In genomic region chr3L:15275469-15276153, dm6 we compare ENCODE assay signal across 4 fruit fly cellular contexts.
A peak's percentile ranks its signal among the peaks of the same experiment; 100 is the strongest.
TF ChIP-seq lines count a peak whose summit lies in the region.

No protein-coding gene starts in this region.

- no peak for TF ChIP-seq CTCF in whole organism, embryonic (GFP tag; optimal IDR thresholded peaks at IDR 0.05; lab: Kevin White, UChicago)

TF ChIP-seq in whole organism, embryonic, 481 proteins besides CTCF, POLR2A, EP300 and RAD21 (continues in another document):
- TF ChIP-seq row (GFP tag; IDR thresholded peaks at IDR 0.05; lab: Robert Waterston, UW) (peak; percentile 64), NC2β (GFP tag; optimal IDR thresholded peaks at IDR 0.05; lab: Kevin White, UChicago) (no peak), D19A (tag; optimal IDR thresholded peaks at IDR 0.05; lab: Kevin White, UChicago) (no peak), Drgx (GFP tag; IDR thresholded peaks at IDR 0.05; lab: Robert Waterston, UW) (no peak), ab (GFP tag; optimal IDR thresholded peaks at IDR 0.05; lab: Kevin White, UChicago) (no peak), CG12391 (tag; optimal IDR thresholded peaks at IDR 0.05; lab: Kevin White, UChicago) (peak; percentile 54), CG18619 (GFP tag; optimal IDR thresholded peaks at IDR 0.05; lab: Kevin White, UChicago) (peak; percentile 15), Lhr (GFP tag; optimal IDR thresholded peaks at IDR 0.05; lab: Kevin White, UChicago) (no peak), ato (GFP tag; IDR thresholded peaks at IDR 0.05; lab: Robert Waterston, UW; ENCODE audit: partially characterized antibody) (no peak), sens (GFP tag; lab: Kevin White, UChicago) (no peak), CG12104 (GFP tag; optimal IDR thresholded peaks at IDR 0.05; lab: Kevin White, UChicago) (peak; percentile 50), CG12299 (tag; optimal IDR thresholded peaks at IDR 0.05; lab: Kevin White, UChicago) (no peak), Lpt (GFP tag; optimal IDR thresholded peaks at IDR 0.05; lab: Kevin White, UChicago) (no peak), Optix (GFP tag; IDR thresholded peaks at IDR 0.05; lab: Robert Waterston, UW) (no peak), CG15011 (GFP tag; optimal IDR thresholded peaks at IDR 0.05; lab: Kevin White, UChicago) (peak; percentile 29), Hey (tag; optimal IDR thresholded peaks at IDR 0.05; lab: Kevin White, UChicago) (peak; percentile 45), CG10979 (tag; optimal IDR thresholded peaks at IDR 0.05; lab: Kevin White, UChicago) (peak; percentile 43), CG17361 (GFP tag; IDR thresholded peaks at IDR 0.05; lab: Robert Waterston, UW) (peak; percentile 42; the same call in 2 of the 3 replicates), danr (GFP tag; IDR thresholded peaks at IDR 0.05; lab: Robert Waterston, UW) (no peak), onecut (GFP tag; IDR thresholded peaks at IDR 0.05; lab: Robert Waterston, UW) (no peak), Deaf1 (tag; optimal IDR thresholded peaks at IDR 0.05; lab: Kevin White, UChicago) (no peak), TFAM (GFP tag; optimal IDR thresholded peaks at IDR 0.05; lab: Kevin White, UChicago) (no peak), kay (GFP tag; optimal IDR thresholded peaks at IDR 0.05; lab: Kevin White, UChicago) (no peak), CG7357 (GFP tag; IDR thresholded peaks at IDR 0.05; lab: Robert Waterston, UW) (no peak)

TF ChIP-seq in whole organism, prepupa, 60 proteins besides CTCF, POLR2A, EP300 and RAD21:
- TF ChIP-seq OdsH (GFP tag; optimal IDR thresholded peaks at IDR 0.05; lab: Kevin White, UChicago) (peak; percentile 5), CG32006 (GFP tag; optimal IDR thresholded peaks at IDR 0.05; lab: Kevin White, UChicago) (peak; percentile 5), Eip78C (GFP tag; lab: Kevin White, UChicago) (peak; percentile 47), Ets96B (tag; optimal IDR thresholded peaks at IDR 0.05; lab: Kevin White, UChicago) (peak; percentile 6), CG11902 (GFP tag; optimal IDR thresholded peaks at IDR 0.05; lab: Kevin White, UChicago) (no peak), Hr39 (GFP tag; optimal IDR thresholded peaks at IDR 0.05; lab: Kevin White, UChicago) (no peak), svp (GFP tag; lab: Kevin White, UChicago) (peak; percentile 67)
TF ChIP-seq in whole organism, prepupa: peak in this region for 5.

TF ChIP-seq in whole organism, pupa, 21 proteins besides CTCF, POLR2A, EP300 and RAD21:
- TF ChIP-seq CG32121 (GFP tag; IDR thresholded peaks at IDR 0.05; lab: Robert Waterston, UW) (no peak), gl (tag; optimal IDR thresholded peaks at IDR 0.05; lab: Kevin White, UChicago) (no peak), CG9948 (tag; optimal IDR thresholded peaks at IDR 0.05; lab: Kevin White, UChicago) (no peak), EcR (GFP tag; optimal IDR thresholded peaks at IDR 0.05; lab: Kevin White, UChicago) (no peak), CG17806 (tag; optimal IDR thresholded peaks at IDR 0.05; lab: Kevin White, UChicago) (peak; percentile 2), CG10348 (GFP tag; IDR thresholded peaks at IDR 0.05; lab: Robert Waterston, UW) (no peak), CG12605 (GFP tag; IDR thresholded peaks at IDR 0.05; lab: Robert Waterston, UW) (no peak), CG8159 (tag; optimal IDR thresholded peaks at IDR 0.05; lab: Kevin White, UChicago) (peak; percentile 50), CG4496 (GFP tag; IDR thresholded peaks at IDR 0.05; lab: Robert Waterston, UW) (no peak), CG34367 (tag; optimal IDR thresholded peaks at IDR 0.05; lab: Kevin White, UChicago) (no peak), Snoo (tag; optimal IDR thresholded peaks at IDR 0.05; lab: Kevin White, UChicago) (no peak), Ets98B (GFP tag; IDR thresholded peaks at IDR 0.05; lab: Robert Waterston, UW) (no peak), Pif1A (GFP tag; optimal IDR thresholded peaks at IDR 0.05; lab: Kevin White, UChicago) (no peak)

TF ChIP-seq in whole organism, wandering third instar larva, 38 proteins besides CTCF, POLR2A, EP300 and RAD21:
- no peak for TF ChIP-seq brk (GFP tag; optimal IDR thresholded peaks at IDR 0.05; lab: Kevin White, UChicago)
- no peak for TF ChIP-seq br (GFP tag; optimal IDR thresholded peaks at IDR 0.05; lab: Kevin White, UChicago)
- TF ChIP-seq fru (GFP tag; optimal IDR thresholded peaks at IDR 0.05; lab: Kevin White, UChicago), result no peak
- TF ChIP-seq pan (optimal IDR thresholded peaks at IDR 0.05; lab: Kevin White, UChicago), result no peak
- peak; percentile 1 for TF ChIP-seq Sp1 (GFP tag; optimal IDR thresholded peaks at IDR 0.05; lab: Kevin White, UChicago)
- TF ChIP-seq Vsx2 (GFP tag; optimal IDR thresholded peaks at IDR 0.05; lab: Kevin White, UChicago; ENCODE audit: partially characterized antibody), result no peak
- no peak for TF ChIP-seq Rel (GFP tag; optimal IDR thresholded peaks at IDR 0.05; lab: Kevin White, UChicago)
- no peak for TF ChIP-seq Rel (tag; optimal IDR thresholded peaks at IDR 0.05; lab: Kevin White, UChicago)
- TF ChIP-seq Dfd (GFP tag; optimal IDR thresholded peaks at IDR 0.05; lab: Kevin White, UChicago), result peak; percentile 3

Comparison
In these comparisons a context has a peak if more than half of its experiments do, and no peak if none do; other contexts are left out.
1. Of the 7 proteins assayed by ChIP-seq in both whole organism, embryonic and whole organism, prepupa: peak only in whole organism, embryonic: Blimp-1 and Sox102F; only in whole organism, prepupa: none; in both: none; in neither: 5.